Fruit fly (Drosophila melanogaster) whole organism, embryonic: ENCODE results near the gene FBXO11.

Source experiments
- ATbp ChIP-seq: fragments of 200-800 bp; sonication (Bioruptor generic); optimal IDR thresholded peaks from 2 replicates; lab custom pipeline; 2017; ENCODE audit warnings: missing biosample characterization, mild to moderate bottlenecking, missing genetic modification characterization, missing genetic modification reagents
- CG1024 ChIP-seq: fragments of 200-800 bp; sonication (Bioruptor generic); IDR thresholded peaks from 2 replicates; pipeline ENCODE4 v1.3.6; 2022; ENCODE audit warnings: missing biosample characterization, missing genetic modification characterization
- CG10274 ChIP-seq: fragments of 200-800 bp; sonication (Bioruptor generic); optimal IDR thresholded peaks from 3 replicates; lab custom pipeline; 2017; ENCODE audit warnings: missing biosample characterization, mild to moderate bottlenecking, missing genetic modification characterization
- CG10979 ChIP-seq: fragments of 200-800 bp; sonication (Bioruptor generic); optimal IDR thresholded peaks from 2 replicates; lab custom pipeline; 2018; ENCODE audit warnings: missing biosample characterization, mild to moderate bottlenecking, missing genetic modification characterization, moderate library complexity
- CG11560 ChIP-seq: fragments of 200-800 bp; sonication (Bioruptor generic); IDR thresholded peaks from 3 replicates; pipeline ENCODE4 v1.3.6; 2022; ENCODE audit warnings: missing biosample characterization, missing genetic modification characterization
- CG12155 ChIP-seq: fragments of 200-800 bp; sonication (Bioruptor generic); optimal IDR thresholded peaks from 3 replicates; lab custom pipeline; 2016; ENCODE audit warnings: missing biosample characterization, missing genetic modification characterization
- CG13775 ChIP-seq: fragments of 200-800 bp; sonication (Bioruptor generic); optimal IDR thresholded peaks from 3 replicates; lab custom pipeline; 2017; ENCODE audit warnings: missing biosample characterization, mild to moderate bottlenecking, missing genetic modification characterization
- CG15011 ChIP-seq: fragments of 200-800 bp; sonication (Bioruptor generic); optimal IDR thresholded peaks from 3 replicates; lab custom pipeline; 2018; ENCODE audit warnings: missing biosample characterization, mild to moderate bottlenecking, missing genetic modification characterization
- CG16813 ChIP-seq: fragments of 200-800 bp; sonication (Bioruptor generic); IDR thresholded peaks from 3 replicates; pipeline ENCODE4 v1.3.6; 2022; ENCODE audit warnings: missing biosample characterization, missing genetic modification characterization; ENCODE audit not compliant: partially characterized antibody
- CG18599 ChIP-seq: fragments of 200-800 bp; sonication (Bioruptor generic); optimal IDR thresholded peaks from 3 replicates; lab custom pipeline; 2017; ENCODE audit warnings: missing biosample characterization, missing genetic modification characterization, mild to moderate bottlenecking, moderate library complexity, missing genetic modification reagents
- CG2875 ChIP-seq: fragments of 200-800 bp; sonication (Bioruptor generic); optimal IDR thresholded peaks from 2 replicates; lab custom pipeline; 2017; ENCODE audit warnings: missing biosample characterization, mild to moderate bottlenecking, missing genetic modification characterization, missing genetic modification reagents
- CG30431 ChIP-seq: fragments of 200-800 bp; sonication (Bioruptor generic); optimal IDR thresholded peaks from 2 replicates; lab custom pipeline; 2017; ENCODE audit warnings: missing biosample characterization, missing genetic modification characterization
- CG3163 ChIP-seq: fragments of 200-800 bp; sonication (Bioruptor generic); optimal IDR thresholded peaks from 3 replicates; lab custom pipeline; 2016; ENCODE audit warnings: missing biosample characterization, missing genetic modification characterization
- CG43689 ChIP-seq: fragments of 200-800 bp; sonication (Bioruptor generic); IDR thresholded peaks from 2 replicates; pipeline ENCODE4 v1.3.6; 2022; ENCODE audit warnings: missing biosample characterization, missing genetic modification characterization
- CG4730 ChIP-seq: fragments of 200-800 bp; sonication (Bioruptor generic); IDR thresholded peaks from 2 replicates; pipeline ENCODE4 v1.3.6; 2022; ENCODE audit warnings: missing biosample characterization, missing genetic modification characterization
- CG4820 ChIP-seq: fragments of 200-800 bp; sonication (Bioruptor generic); optimal IDR thresholded peaks from 3 replicates; lab custom pipeline; 2016; ENCODE audit warnings: missing biosample characterization, missing genetic modification characterization
- CG6791 ChIP-seq: fragments of 200-800 bp; sonication (Bioruptor generic); IDR thresholded peaks from 3 replicates; pipeline ENCODE4 v1.3.6; 2022; ENCODE audit warnings: missing biosample characterization, missing genetic modification characterization; ENCODE audit not compliant: partially characterized antibody
- CoRest ChIP-seq: fragments of 200-800 bp; sonication (Bioruptor generic); optimal IDR thresholded peaks from 3 replicates; lab custom pipeline; 2018; ENCODE audit warnings: missing biosample characterization, mild to moderate bottlenecking, missing genetic modification characterization, moderate library complexity
- Hmr ChIP-seq: fragments of 200-800 bp; sonication (Bioruptor generic); optimal IDR thresholded peaks from 3 replicates; lab custom pipeline; 2017; ENCODE audit warnings: mild to moderate bottlenecking, missing biosample characterization, missing genetic modification reagents, missing genetic modification characterization
- Hr3 ChIP-seq: fragments of 200-800 bp; sonication (Bioruptor generic); optimal IDR thresholded peaks from 3 replicates; lab custom pipeline; 2016; ENCODE audit warnings: missing biosample characterization, missing genetic modification characterization
- Lhr ChIP-seq: fragments of 200-800 bp; sonication (Bioruptor generic); optimal IDR thresholded peaks from 3 replicates; lab custom pipeline; 2017; ENCODE audit warnings: mild to moderate bottlenecking, missing biosample characterization, missing genetic modification reagents, missing genetic modification characterization
- Med ChIP-seq: fragments of 200-800 bp; sonication (Bioruptor generic); peaks from one replicate; lab custom pipeline; 2016; ENCODE audit warnings: missing biosample characterization, missing genetic modification characterization, mild to moderate bottlenecking, inconsistent platforms, moderate library complexity
- Mes4 ChIP-seq: fragments of 200-800 bp; sonication (Bioruptor generic); optimal IDR thresholded peaks from 2 replicates; lab custom pipeline; 2016; ENCODE audit warnings: missing biosample characterization, missing genetic modification characterization
- Myb ChIP-seq: fragments of 200-800 bp; sonication (Bioruptor generic); optimal IDR thresholded peaks from 2 replicates; lab custom pipeline; 2016; ENCODE audit warnings: missing biosample characterization, missing genetic modification characterization
- Nf-YB ChIP-seq: fragments of 200-800 bp; sonication (Bioruptor generic); optimal IDR thresholded peaks from 3 replicates; lab custom pipeline; 2019; ENCODE audit warnings: missing biosample characterization, mild to moderate bottlenecking, missing genetic modification characterization, moderate library complexity
- Rx ChIP-seq: fragments of 200-800 bp; sonication (Bioruptor generic); IDR thresholded peaks from 2 replicates; pipeline ENCODE4 v1.3.6; 2022; ENCODE audit warnings: missing biosample characterization, missing genetic modification characterization
- TFAM ChIP-seq: fragments of 200-800 bp; sonication (Bioruptor generic); optimal IDR thresholded peaks from 2 replicates; lab custom pipeline; 2017; ENCODE audit warnings: missing biosample characterization, missing genetic modification characterization, inconsistent platforms
- Tbp ChIP-seq: fragments of >200 bp; optimal IDR thresholded peaks from 2 replicates; lab custom pipeline; 2018; ENCODE audit warnings: missing biosample characterization, missing genetic modification characterization
- Trl ChIP-seq, 3 experiments: fragments of >200 bp in 2 of 3; fragments of 200-800 bp in 1 of 3; sonication (Bioruptor generic) in 1 of 3; optimal IDR thresholded peaks; 2 replicates in 1 of 3; 3 replicates in 2 of 3; lab custom pipeline; 2016 to 2017; ENCODE audit warnings: missing biosample characterization in 1 of 3, missing genetic modification characterization in 1 of 3
- Vsx1 ChIP-seq: fragments of 200-800 bp; sonication (Bioruptor generic); optimal IDR thresholded peaks from 2 replicates; lab custom pipeline; 2017; ENCODE audit warnings: missing biosample characterization, mild to moderate bottlenecking, missing genetic modification characterization, missing genetic modification reagents
- Xrp1 ChIP-seq: fragments of 200-800 bp; sonication (Bioruptor generic); IDR thresholded peaks from 2 replicates; pipeline ENCODE4 v1.3.6; 2022; ENCODE audit warnings: missing biosample characterization, missing genetic modification characterization
- bbx ChIP-seq: fragments of 200-800 bp; sonication (Bioruptor generic); IDR thresholded peaks from 2 replicates; pipeline ENCODE4 v1.3.6; 2022; ENCODE audit warnings: missing biosample characterization, missing genetic modification characterization; ENCODE audit not compliant: partially characterized antibody
- bsh ChIP-seq, 2 experiments: fragments of 200-800 bp; sonication (Bioruptor generic); optimal IDR thresholded peaks; 2 replicates each; lab custom pipeline; 2017 to 2018; ENCODE audit warnings: mild to moderate bottlenecking in 2 of 2, missing biosample characterization in 2 of 2, missing genetic modification characterization in 2 of 2, moderate library complexity in 1 of 2
- btn ChIP-seq: fragments of 200-800 bp; sonication (Bioruptor generic); optimal IDR thresholded peaks from 2 replicates; lab custom pipeline; 2016; ENCODE audit warnings: missing biosample characterization, missing genetic modification characterization
- cato ChIP-seq: fragments of 200-800 bp; sonication (Bioruptor generic); optimal IDR thresholded peaks from 2 replicates; lab custom pipeline; 2016; ENCODE audit warnings: missing biosample characterization, missing genetic modification characterization, borderline replicate concordance
- dmrt99B ChIP-seq: fragments of 200-800 bp; sonication (Bioruptor generic); optimal IDR thresholded peaks from 2 replicates; lab custom pipeline; 2018; ENCODE audit warnings: missing biosample characterization, mild to moderate bottlenecking, missing genetic modification characterization, moderate library complexity
- ems ChIP-seq: fragments of 200-800 bp; sonication (Bioruptor generic); optimal IDR thresholded peaks from 3 replicates; lab custom pipeline; 2016; ENCODE audit warnings: missing biosample characterization, missing genetic modification characterization
- gfzf ChIP-seq: fragments of 200-800 bp; sonication (Bioruptor generic); optimal IDR thresholded peaks from 2 replicates; lab custom pipeline; 2016; ENCODE audit warnings: missing biosample characterization, mild to moderate bottlenecking, missing genetic modification characterization, moderate library complexity
- nerfin-2 ChIP-seq: fragments of 200-800 bp; sonication (Bioruptor generic); IDR thresholded peaks from 2 replicates; pipeline ENCODE4 v1.3.6; 2022; ENCODE audit warnings: missing biosample characterization, missing genetic modification characterization; ENCODE audit not compliant: partially characterized antibody
- odd ChIP-seq: fragments of 200-800 bp; sonication (Bioruptor generic); optimal IDR thresholded peaks from 2 replicates; lab custom pipeline; 2017; ENCODE audit warnings: missing biosample characterization, mild to moderate bottlenecking, missing genetic modification characterization
- psq ChIP-seq: fragments of 200-800 bp; sonication (Bioruptor generic); optimal IDR thresholded peaks from 2 replicates; lab custom pipeline; 2017; ENCODE audit warnings: missing biosample characterization, missing genetic modification characterization
- run ChIP-seq: fragments of 200-800 bp; sonication (Bioruptor generic); optimal IDR thresholded peaks from 3 replicates; lab custom pipeline; 2018; ENCODE audit warnings: missing biosample characterization, mild to moderate bottlenecking, missing genetic modification characterization
- sc ChIP-seq, 3 experiments: fragments of >200 bp in 2 of 3; fragments of 200-800 bp in 1 of 3; sonication (Bioruptor generic) in 1 of 3; optimal IDR thresholded peaks; 2 replicates in 2 of 3; 3 replicates in 1 of 3; lab custom pipeline; 2017; ENCODE audit warnings: mild to moderate bottlenecking in 1 of 3, missing biosample characterization in 1 of 3, missing genetic modification characterization in 1 of 3, missing genetic modification reagents in 1 of 3
- seq ChIP-seq: fragments of 200-800 bp; sonication (Bioruptor generic); IDR thresholded peaks from 2 replicates; pipeline ENCODE4 v1.3.6; 2022; ENCODE audit warnings: missing biosample characterization, missing genetic modification characterization
- tup ChIP-seq: fragments of 200-800 bp; sonication (Bioruptor generic); optimal IDR thresholded peaks from 2 replicates; lab custom pipeline; 2016; ENCODE audit warnings: missing biosample characterization, mild to moderate bottlenecking, missing genetic modification characterization, moderate library complexity
- unc-4 ChIP-seq: fragments of 200-800 bp; sonication (Bioruptor generic); IDR thresholded peaks from 2 replicates; pipeline ENCODE4 v1.3.6; 2022; ENCODE audit warnings: missing biosample characterization, missing genetic modification characterization; ENCODE audit not compliant: partially characterized antibody
- z ChIP-seq: fragments of 200-800 bp; sonication (Bioruptor generic); IDR thresholded peaks from 3 replicates; pipeline ENCODE4 v1.3.6; 2022; ENCODE audit warnings: missing biosample characterization, missing genetic modification characterization

The FBXO11 gene

dm6 chr3R:9800644-9801330, 8.4 kb downstream of the FBXO11 start, which contains the start of the genes CG9467 and CG8526 (continued):
- TF ChIP-seq CG43689 (GFP tag; lab: Robert Waterston, UW) (no peak), bbx (GFP tag; lab: Robert Waterston, UW) (peak; percentile 32; the same call in 1 of the 2 replicates), z (no peak), CG13775 (GFP tag; lab: Kevin White, UChicago) (peak; percentile 76), sc (optimal IDR thresholded peaks at IDR 0.05; lab: Kevin White, UChicago) (no peak), sc (GFP tag; optimal IDR thresholded peaks at IDR 0.05; lab: Kevin White, UChicago) (no peak), Xrp1 (GFP tag; lab: Robert Waterston, UW) (peak; percentile 53; the same call in 1 of the 2 replicates), CG16813 (GFP tag; lab: Robert Waterston, UW) (peak; percentile 81), CG10274 (GFP tag; lab: Kevin White, UChicago) (no peak), CG6791 (peak; percentile 63), TFAM (no peak)

dm6 chr3R:9793018-9793417, 16.1 kb downstream of the FBXO11 start, which contains the start of gene CG8516:
CG8516 (plus strand) TSS chr3R:9793295.
- TF ChIP-seq Tbp (GFP tag; lab: Kevin White, UChicago) (no peak), Vsx1 (no peak), CG18599 (GFP tag; lab: Kevin White, UChicago) (no peak), psq (GFP tag; lab: Kevin White, UChicago) (no peak), ATbp (GFP tag; lab: Kevin White, UChicago) (no peak), odd (no peak), unc-4 (GFP tag; lab: Robert Waterston, UW) (peak; percentile 20; the same call in 1 of the 2 replicates), CG12155 (GFP tag; lab: Kevin White, UChicago) (no peak), Rx (GFP tag; lab: Robert Waterston, UW) (no peak), Hmr (no peak), nerfin-2 (GFP tag; lab: Robert Waterston, UW) (no peak), tup (GFP tag; lab: Kevin White, UChicago) (no peak), dmrt99B (no peak), Trl (optimal IDR thresholded peaks at IDR 0.05; lab: Kevin White, UChicago) (no peak), Trl (GFP tag; optimal IDR thresholded peaks at IDR 0.05; lab: Kevin White, UChicago) (no peak), gfzf (GFP tag; lab: Kevin White, UChicago) (peak; percentile 93), Lhr (peak; percentile 33), CG2875 (no peak), CG4730 (GFP tag; lab: Robert Waterston, UW) (no peak), CG10979 (tag; lab: Kevin White, UChicago) (no peak), CG1024 (GFP tag; lab: Robert Waterston, UW) (no peak), Hr3 (GFP tag; lab: Kevin White, UChicago) (no peak), run (no peak), cato (GFP tag; lab: Kevin White, UChicago) (no peak), Myb (GFP tag; lab: Kevin White, UChicago) (peak; percentile 95), CG3163 (GFP tag; lab: Kevin White, UChicago) (no peak), CoRest (tag; lab: Kevin White, UChicago) (peak; percentile 53), Mes4 (no peak), bsh (GFP tag; optimal IDR thresholded peaks at IDR 0.05; lab: Kevin White, UChicago) (no peak), ems (no peak), Med (GFP tag; lab: Kevin White, UChicago) (peak; percentile 70), CG15011 (GFP tag; lab: Kevin White, UChicago) (no peak), CG11560 (tag; lab: Robert Waterston, UW) (no peak), CG30431 (GFP tag; lab: Kevin White, UChicago) (no peak), CG4820 (GFP tag; lab: Kevin White, UChicago) (no peak), btn (GFP tag; lab: Kevin White, UChicago) (no peak), Nf-YB (no peak), seq (GFP tag; lab: Robert Waterston, UW) (no peak)
